Fruit fly (Drosophila melanogaster): ENCODE data around the gene Six4.

DNA sequence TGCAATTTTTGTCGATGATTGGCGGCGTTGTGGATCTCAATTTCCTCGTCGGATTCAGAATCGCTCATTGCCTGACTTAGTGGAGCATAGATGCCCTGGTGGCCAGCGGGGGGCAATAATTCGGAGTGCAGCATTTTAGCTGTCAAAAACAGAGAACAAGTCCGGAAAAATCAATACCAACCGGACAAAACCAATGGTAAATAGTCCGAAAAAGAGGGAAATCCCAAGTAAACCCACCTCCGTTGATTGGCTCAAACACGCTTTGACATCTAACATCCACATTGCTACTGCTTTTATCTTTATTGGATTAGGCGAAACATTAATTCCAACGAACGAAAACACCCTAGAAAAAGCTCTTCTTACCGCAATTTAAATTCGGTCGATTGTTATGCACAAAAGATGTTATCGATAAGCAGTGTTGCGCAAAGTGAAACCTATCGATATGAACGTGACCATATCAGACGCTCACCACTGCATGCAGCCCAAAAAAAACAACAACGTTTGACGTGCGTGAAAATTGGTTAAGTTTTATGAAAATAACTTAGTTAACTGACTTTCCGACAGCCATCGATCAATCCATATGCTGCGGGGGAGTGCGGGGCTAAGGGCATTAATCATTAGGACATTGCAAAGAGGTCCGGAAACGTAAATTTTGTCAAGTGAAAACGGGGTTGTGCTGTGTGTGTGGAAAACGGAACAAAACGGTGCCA is 23.2 kb upstream of the Six4 start, which contains the start of the genes CG3618 and Pka-R1:
- TF ChIP-seq chm (GFP tag; IDR thresholded peaks at IDR 0.05) (no peak), zfh2 (GFP tag; optimal IDR thresholded peaks at IDR 0.05) (no peak), vfl (GFP tag; optimal IDR thresholded peaks at IDR 0.05) (no peak)

Measured in whole organism, embryonic.